Fruit fly (Drosophila melanogaster) S2 (cell line): ENCODE data around the gene RpL10Ab.

Source experiments
- CG8478 ChIP-seq: fragments of >200 bp; optimal IDR thresholded peaks from 2 replicates; lab custom pipeline; 2018
- CTCF ChIP-seq, 2 experiments: fragments of >200 bp; optimal IDR thresholded peaks; 2 replicates each; lab custom pipeline; 2018

DNA sequence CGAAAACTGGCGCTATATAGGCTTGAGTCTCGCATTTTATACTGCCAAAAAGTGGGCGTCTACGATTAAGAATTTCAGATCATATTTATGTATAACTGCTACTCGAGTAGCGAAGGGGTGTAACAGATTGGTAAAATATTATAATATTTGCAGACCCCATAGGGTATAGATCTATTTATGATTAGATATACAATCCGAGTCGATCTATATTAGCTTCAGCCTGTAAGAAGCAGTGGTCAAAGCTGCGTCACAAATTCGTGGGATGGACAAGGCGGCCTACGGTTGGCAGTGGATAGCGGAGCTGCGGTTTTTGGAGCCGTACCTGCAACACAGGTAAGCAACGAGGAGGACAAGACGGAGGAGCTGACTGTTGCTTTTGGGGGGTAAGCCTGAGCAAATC is 8.0 kb upstream of the RpL10Ab start, which contains the start of gene Cubn2:
- TF ChIP-seq CG8478 (lab: Kevin White, UChicago): no peak
- no peak for TF ChIP-seq CTCF (optimal IDR thresholded peaks at IDR 0.05; lab: Kevin White, UChicago)
